Worm (Caenorhabditis elegans) whole organism, mixed stage, embryonic: ENCODE results near the gene rfc-1.

Source experiments
- M03D4.4 ChIP-seq: sonication (generic microtip); optimal IDR thresholded peaks from 2 replicates; lab custom pipeline; 2017; ENCODE audit warnings: mild to moderate bottlenecking, missing genetic modification characterization, missing compliant biosample characterization
- bed-3 ChIP-seq: fragments of 200-800 bp; sonication (Bioruptor generic); optimal IDR thresholded peaks from 3 replicates; lab custom pipeline; 2018; ENCODE audit warnings: mild to moderate bottlenecking, missing genetic modification characterization, moderate library complexity, missing compliant biosample characterization
- blmp-1 ChIP-seq: fragments of 150-350 bp; optimal IDR thresholded peaks from 2 replicates; lab custom pipeline; 2014; ENCODE audit warnings: missing biosample characterization, missing genetic modification characterization
- ceh-39 ChIP-seq: fragments of 150-350 bp; optimal IDR thresholded peaks from 2 replicates; lab custom pipeline; 2014; ENCODE audit warnings: missing biosample characterization, missing genetic modification characterization
- ceh-43 ChIP-seq: fragments of 200-800 bp; sonication (Bioruptor generic); optimal IDR thresholded peaks from 2 replicates; lab custom pipeline; 2018; ENCODE audit warnings: mild to moderate bottlenecking, missing genetic modification characterization, moderate library complexity, missing compliant biosample characterization
- ceh-83 ChIP-seq: fragments of 200-800 bp; sonication (Bioruptor generic); optimal IDR thresholded peaks from 2 replicates; lab custom pipeline; 2018; ENCODE audit warnings: mild to moderate bottlenecking, missing genetic modification characterization, missing compliant biosample characterization
- ces-1 ChIP-seq: fragments of 150-350 bp; optimal IDR thresholded peaks from 2 replicates; lab custom pipeline; 2014; ENCODE audit warnings: missing biosample characterization, missing genetic modification reagents, missing genetic modification characterization
- cnd-1 ChIP-seq: fragments of 200-800 bp; sonication (Bioruptor generic); optimal IDR thresholded peaks from 2 replicates; lab custom pipeline; 2018; ENCODE audit warnings: mild to moderate bottlenecking, missing genetic modification characterization, missing compliant biosample characterization
- drap-1 ChIP-seq: fragments of 200-800 bp; sonication (Bioruptor generic); optimal IDR thresholded peaks from 3 replicates; lab custom pipeline; 2018; ENCODE audit warnings: mild to moderate bottlenecking, missing genetic modification characterization, missing compliant biosample characterization
- elt-1 ChIP-seq: sonication (generic microtip); optimal IDR thresholded peaks from 2 replicates; lab custom pipeline; 2017; ENCODE audit warnings: missing genetic modification characterization, mild to moderate bottlenecking, missing compliant biosample characterization, antibody characterized with exemption, moderate library complexity, borderline replicate concordance; ENCODE audit not compliant: insufficient read depth
- elt-3 ChIP-seq: fragments of 150-350 bp; optimal IDR thresholded peaks from 2 replicates; lab custom pipeline; 2014; ENCODE audit warnings: missing biosample characterization, missing genetic modification characterization
- flh-1 ChIP-seq: fragments of 200-800 bp; sonication (Bioruptor generic); optimal IDR thresholded peaks from 2 replicates; lab custom pipeline; 2018; ENCODE audit warnings: mild to moderate bottlenecking, missing genetic modification characterization, moderate library complexity, missing compliant biosample characterization
- ham-2 ChIP-seq: fragments of 200-800 bp; sonication (Bioruptor generic); optimal IDR thresholded peaks from 2 replicates; lab custom pipeline; 2018; ENCODE audit warnings: mild to moderate bottlenecking, missing genetic modification characterization, missing compliant biosample characterization
- hlh-1 ChIP-seq: fragments of 150-350 bp; optimal IDR thresholded peaks from 2 replicates; lab custom pipeline; 2014; ENCODE audit warnings: missing biosample characterization, missing genetic modification reagents, missing genetic modification characterization
- lin-13 ChIP-seq: fragments of 150-350 bp; optimal IDR thresholded peaks from 2 replicates; lab custom pipeline; 2014; ENCODE audit warnings: missing biosample characterization, missing genetic modification characterization
- lin-32 ChIP-seq: fragments of 200-800 bp; sonication (Bioruptor generic); optimal IDR thresholded peaks from 2 replicates; lab custom pipeline; 2018; ENCODE audit warnings: mild to moderate bottlenecking, missing genetic modification characterization, missing compliant biosample characterization
- lsy-2 ChIP-seq: fragments of 150-350 bp; optimal IDR thresholded peaks from 2 replicates; lab custom pipeline; 2014; ENCODE audit warnings: missing biosample characterization, missing genetic modification characterization
- mab-5 ChIP-seq: fragments of 150-350 bp; optimal IDR thresholded peaks from 2 replicates; lab custom pipeline; 2014; ENCODE audit warnings: missing biosample characterization, missing genetic modification characterization
- mep-1 ChIP-seq: fragments of 150-350 bp; optimal IDR thresholded peaks from 2 replicates; lab custom pipeline; 2017; ENCODE audit warnings: missing biosample characterization, missing genetic modification reagents, missing genetic modification characterization, inconsistent platforms
- mls-2 ChIP-seq: sonication (generic microtip); optimal IDR thresholded peaks from 2 replicates; lab custom pipeline; 2016; ENCODE audit warnings: mild to moderate bottlenecking, missing genetic modification characterization, moderate library complexity, missing compliant biosample characterization
- nhr-12 ChIP-seq: fragments of 150-350 bp; optimal IDR thresholded peaks from 2 replicates; lab custom pipeline; 2014; ENCODE audit warnings: missing biosample characterization, missing genetic modification characterization
- nhr-2 ChIP-seq: fragments of 150-350 bp; optimal IDR thresholded peaks from 2 replicates; lab custom pipeline; 2014; ENCODE audit warnings: missing biosample characterization, missing genetic modification characterization
- nhr-237 ChIP-seq: fragments of 150-350 bp; optimal IDR thresholded peaks from 2 replicates; lab custom pipeline; 2014; ENCODE audit warnings: missing biosample characterization, missing genetic modification characterization
- nhr-28 ChIP-seq: fragments of 150-350 bp; optimal IDR thresholded peaks from 2 replicates; lab custom pipeline; 2014; ENCODE audit warnings: missing biosample characterization, missing genetic modification characterization
- nhr-76 ChIP-seq: sonication (generic microtip); optimal IDR thresholded peaks from 2 replicates; lab custom pipeline; 2017; ENCODE audit warnings: missing biosample characterization, missing genetic modification characterization
- pha-4 ChIP-seq: fragments of 150-350 bp; optimal IDR thresholded peaks from 2 replicates; lab custom pipeline; 2018; ENCODE audit warnings: missing biosample characterization, missing genetic modification reagents, missing genetic modification characterization
- sem-2 ChIP-seq: fragments of 200-800 bp; sonication (Bioruptor generic); optimal IDR thresholded peaks from 2 replicates; lab custom pipeline; 2018; ENCODE audit warnings: mild to moderate bottlenecking, missing genetic modification characterization, missing compliant biosample characterization
- snpc-4 ChIP-seq: fragments of 150-350 bp; optimal IDR thresholded peaks from 2 replicates; lab custom pipeline; 2014; ENCODE audit warnings: missing biosample characterization, missing genetic modification characterization
- sptf-1 ChIP-seq: sonication (generic microtip); optimal IDR thresholded peaks from 2 replicates; lab custom pipeline; 2017; ENCODE audit warnings: mild to moderate bottlenecking, missing genetic modification characterization, moderate library complexity, missing compliant biosample characterization
- tbx-8 ChIP-seq: fragments of 200-800 bp; sonication (Bioruptor generic); optimal IDR thresholded peaks from 2 replicates; lab custom pipeline; 2018; ENCODE audit warnings: mild to moderate bottlenecking, missing genetic modification characterization, moderate library complexity, missing compliant biosample characterization
- unc-120 ChIP-seq: sonication (generic microtip); optimal IDR thresholded peaks from 2 replicates; lab custom pipeline; 2017; ENCODE audit warnings: missing genetic modification characterization, missing compliant biosample characterization; ENCODE audit not compliant: poor library complexity, severe bottlenecking
- unc-39 ChIP-seq: fragments of 150-350 bp; optimal IDR thresholded peaks from 2 replicates; lab custom pipeline; 2014; ENCODE audit warnings: missing biosample characterization, missing genetic modification characterization
- unc-62 ChIP-seq: fragments of 150-350 bp; optimal IDR thresholded peaks from 2 replicates; lab custom pipeline; 2014; ENCODE audit warnings: missing biosample characterization, missing genetic modification reagents, missing genetic modification characterization
- zip-8 ChIP-seq: fragments of 150-350 bp; optimal IDR thresholded peaks from 2 replicates; lab custom pipeline; 2014; ENCODE audit warnings: missing biosample characterization, missing genetic modification characterization
- ztf-11 ChIP-seq: fragments of 150-350 bp; optimal IDR thresholded peaks from 2 replicates; lab custom pipeline; 2014; ENCODE audit warnings: missing biosample characterization, missing genetic modification characterization

The rfc-1 gene

ce11 chrV:14686231-14687105 lies 40.7 kb upstream of the rfc-1 start:
- no peak for TF ChIP-seq nhr-12 (tag; lab: Kevin White, UChicago)
- TF ChIP-seq ztf-11 (tag; lab: Kevin White, UChicago), result no peak
- no peak for TF ChIP-seq lin-32 (GFP tag; lab: Kevin White, UChicago)
- no peak for TF ChIP-seq snpc-4 (tag; lab: Kevin White, UChicago)
- TF ChIP-seq nhr-76 (tag; lab: Kevin White, UChicago), result no peak
- TF ChIP-seq unc-120 (tag; lab: Kevin White, UChicago), result no peak
- TF ChIP-seq ham-2 (GFP tag; lab: Kevin White, UChicago), result no peak
- TF ChIP-seq nhr-2, result no peak
- TF ChIP-seq sptf-1, result no peak
- no peak for TF ChIP-seq mep-1 (tag; lab: Kevin White, UChicago)
- no peak for TF ChIP-seq nhr-28
- TF ChIP-seq elt-1, result no peak
- TF ChIP-seq, all 35 proteins: peak for 0

DNA sequence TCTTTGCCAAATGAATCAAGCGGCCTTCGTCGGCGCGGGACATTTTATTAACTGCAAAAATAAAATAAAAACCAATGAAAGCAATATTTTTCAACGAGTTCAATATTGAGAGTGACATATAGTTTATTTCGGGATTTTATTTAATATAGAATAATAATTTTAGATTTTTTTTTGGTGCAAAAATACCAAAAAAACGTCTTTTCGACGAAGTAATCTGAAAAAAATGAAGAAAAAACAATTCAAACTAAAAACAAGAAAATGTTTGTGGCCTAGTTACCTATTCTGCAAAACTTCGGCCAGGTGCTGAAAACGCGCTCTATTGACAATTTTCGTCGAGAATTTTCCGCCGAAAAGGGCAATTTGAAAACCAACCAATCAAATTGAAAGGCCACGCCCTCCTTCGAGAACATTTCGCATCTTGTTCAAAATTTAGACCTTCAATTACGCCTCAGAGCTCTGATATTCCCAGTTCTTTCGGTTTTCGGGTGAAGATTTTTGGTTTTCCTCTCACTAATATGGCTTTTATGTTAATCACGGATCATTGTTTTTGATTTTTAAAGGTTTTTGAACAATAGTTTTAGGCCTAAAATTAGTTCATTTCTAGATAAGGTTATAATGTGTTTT lies 39.8 kb upstream of the rfc-1 start, which contains the start of gene C47E8.4:
Gene C47E8.4 (minus strand): TSS at position 51 of the 624 bp plus-strand sequence.
- peak; percentile 86 for TF ChIP-seq drap-1 (GFP tag; lab: Kevin White, UChicago)
- TF ChIP-seq nhr-237 (tag; lab: Kevin White, UChicago), result peak; percentile 97
- peak; percentile 97 for TF ChIP-seq pha-4
- peak; percentile 92 for TF ChIP-seq unc-120 (tag; lab: Kevin White, UChicago)
- no peak for TF ChIP-seq sem-2 (GFP tag; lab: Kevin White, UChicago)
- peak; percentile 28 for TF ChIP-seq ceh-43
- peak; percentile 99 for TF ChIP-seq mep-1 (tag; lab: Kevin White, UChicago)
- TF ChIP-seq snpc-4 (tag; lab: Kevin White, UChicago), result no peak
- peak; percentile 83 for TF ChIP-seq sptf-1
- peak; percentile 58 for TF ChIP-seq mls-2
- peak; percentile 91 for TF ChIP-seq ceh-39
- TF ChIP-seq ceh-83, result peak; percentile 73
- no peak for TF ChIP-seq nhr-76 (tag; lab: Kevin White, UChicago)
- no peak for TF ChIP-seq unc-39
- TF ChIP-seq nhr-28, result no peak
- TF ChIP-seq elt-1, result no peak
- TF ChIP-seq M03D4.4 (tag; lab: Kevin White, UChicago), result no peak
- TF ChIP-seq lin-32 (GFP tag; lab: Kevin White, UChicago), result no peak
- peak; percentile 65 for TF ChIP-seq cnd-1 (tag; lab: Kevin White, UChicago)
- TF ChIP-seq flh-1 (GFP tag; lab: Kevin White, UChicago), result no peak
- no peak for TF ChIP-seq ham-2 (GFP tag; lab: Kevin White, UChicago)
- TF ChIP-seq blmp-1, result peak; percentile 0
- peak; percentile 99 for TF ChIP-seq ces-1 (GFP tag; lab: Kevin White, UChicago)
- no peak for TF ChIP-seq tbx-8
- TF ChIP-seq hlh-1 (tag; lab: Kevin White, UChicago), result peak; percentile 72
- peak; percentile 36 for TF ChIP-seq ztf-11 (tag; lab: Kevin White, UChicago)
- peak; percentile 50 for TF ChIP-seq elt-3 (tag; lab: Kevin White, UChicago)
- TF ChIP-seq lsy-2 (tag; lab: Kevin White, UChicago), result peak; percentile 92
- no peak for TF ChIP-seq mab-5 (tag; lab: Kevin White, UChicago)
- TF ChIP-seq bed-3 (GFP tag; lab: Kevin White, UChicago), result peak; percentile 56
- peak; percentile 98 for TF ChIP-seq lin-13 (tag; lab: Kevin White, UChicago)
- peak; percentile 92 for TF ChIP-seq unc-62
- TF ChIP-seq nhr-2, result peak; percentile 62
- TF ChIP-seq zip-8, result no peak
